Worm (Caenorhabditis elegans) whole organism, late embryonic: Measurements from ENCODE around the gene nspg-8.

Source experiments
- ama-1 ChIP-seq: fragments of 150-350 bp; optimal IDR thresholded peaks from 2 replicates; lab custom pipeline; 2014
- ets-4 ChIP-seq: sonication (generic microtip); optimal IDR thresholded peaks from 2 replicates; lab custom pipeline; 2016; ENCODE audit warnings: missing genetic modification characterization, missing compliant biosample characterization
- mec-3 ChIP-seq: sonication (generic microtip); optimal IDR thresholded peaks from 2 replicates; lab custom pipeline; 2016; ENCODE audit warnings: borderline replicate concordance, missing genetic modification characterization, missing compliant biosample characterization
- unc-55 ChIP-seq: sonication (generic microtip); optimal IDR thresholded peaks from 2 replicates; lab custom pipeline; 2017; ENCODE audit warnings: missing biosample characterization, missing genetic modification reagents, missing genetic modification characterization

DNA sequence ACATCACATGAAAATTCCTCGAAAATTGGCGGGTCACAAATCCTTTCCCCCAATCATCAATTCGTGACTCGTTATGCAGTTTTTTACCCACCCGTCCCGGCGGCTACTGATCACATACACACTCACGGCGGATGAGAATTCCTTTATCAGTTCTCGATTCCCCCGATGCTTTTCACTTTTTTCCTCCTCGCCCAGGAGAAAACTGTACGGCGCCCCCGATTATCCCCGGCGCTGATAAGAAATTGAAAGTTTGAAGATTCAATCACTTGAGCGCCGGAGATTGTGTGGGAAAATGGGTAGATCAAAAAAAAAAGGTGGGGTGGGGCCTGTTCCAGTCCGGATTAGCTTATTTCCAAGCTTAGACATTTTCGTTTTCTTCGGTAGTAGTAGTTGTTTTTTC, 34.0 kb upstream of the nspg-8 start:
- TF ChIP-seq mec-3 (tag; lab: Kevin White, UChicago) (no peak), ama-1 (lab: Kevin White, UChicago) (no peak), ets-4 (tag; lab: Kevin White, UChicago) (no peak), unc-55 (GFP tag; lab: Kevin White, UChicago) (no peak)
